Fruit fly (Drosophila melanogaster): ENCODE measurements around the gene MTA1-like.

The MTA1-like gene

DNA sequence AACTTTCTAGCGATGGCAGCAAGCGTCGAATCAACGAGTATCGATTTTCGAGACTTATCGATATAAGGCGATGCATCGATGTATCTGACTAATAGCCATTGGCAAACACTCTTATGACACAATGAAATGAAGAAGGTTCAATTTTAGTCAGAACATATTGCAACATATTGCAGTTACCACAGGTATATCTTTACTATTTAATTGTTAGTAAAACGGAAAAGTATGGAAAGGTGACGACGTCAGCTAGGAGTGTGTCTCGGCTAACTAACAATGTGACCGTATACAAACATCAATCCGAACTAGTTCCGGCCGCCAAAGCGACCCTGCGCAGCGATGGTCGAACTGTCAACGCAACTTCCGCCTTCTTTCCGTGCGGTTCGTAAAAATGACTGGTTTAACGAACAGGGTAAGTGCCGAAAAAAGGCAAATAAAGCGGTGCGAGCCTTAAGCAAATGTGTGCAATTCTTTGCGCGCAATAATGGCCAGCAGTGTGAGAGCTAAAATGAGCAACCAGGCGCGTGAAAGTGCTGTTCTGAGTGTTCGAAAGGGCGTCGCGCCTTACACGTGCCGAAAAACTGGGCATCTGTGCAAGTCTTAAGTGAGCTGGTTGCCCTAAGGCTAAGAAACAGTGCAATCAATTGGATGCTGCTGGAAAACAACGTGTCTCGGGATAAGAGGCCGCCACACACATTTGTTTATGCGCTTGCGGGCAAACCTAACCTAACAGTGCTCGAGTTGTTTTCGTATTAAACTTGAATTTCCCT is 24.2 kb downstream of the MTA1-like start, which contains the start of the genes Dph4, Spec2 and RpL13A (continued):
- TF ChIP-seq CG2202 (tag; optimal IDR thresholded peaks at IDR 0.05) = peak; percentile 83
- peak; percentile 95 for TF ChIP-seq pb (GFP tag; optimal IDR thresholded peaks at IDR 0.05)
- peak; percentile 84 for TF ChIP-seq CG3163 (GFP tag; optimal IDR thresholded peaks at IDR 0.05)
- peak; percentile 64 for TF ChIP-seq CTCF (GFP tag; optimal IDR thresholded peaks at IDR 0.05)
- TF ChIP-seq CG15696 (tag; optimal IDR thresholded peaks at IDR 0.05) = peak; percentile 50
- peak; percentile 62 for TF ChIP-seq Spps (tag; optimal IDR thresholded peaks at IDR 0.05)
- no peak for TF ChIP-seq Drgx (GFP tag; IDR thresholded peaks at IDR 0.05)
- TF ChIP-seq CG6175 (GFP tag; IDR thresholded peaks at IDR 0.05) = no peak
- TF ChIP-seq CG15269 (tag; optimal IDR thresholded peaks at IDR 0.05) = peak; percentile 82
- peak; percentile 97 for TF ChIP-seq CG9727 (GFP tag; optimal IDR thresholded peaks at IDR 0.05)
- TF ChIP-seq crc (GFP tag; optimal IDR thresholded peaks at IDR 0.05) = peak; percentile 90
- peak in 1 of 3 experiments; percentile 70 for TF ChIP-seq lola (GFP tag; optimal IDR thresholded peaks at IDR 0.05)
- TF ChIP-seq CG7556 (GFP tag; optimal IDR thresholded peaks at IDR 0.05) = peak; percentile 84
- TF ChIP-seq inv (GFP tag; IDR thresholded peaks at IDR 0.05; ENCODE audit: partially characterized antibody) = no peak
- no peak for TF ChIP-seq sd (tag; optimal IDR thresholded peaks at IDR 0.05)
- no peak for TF ChIP-seq CG17361 (GFP tag; IDR thresholded peaks at IDR 0.05)
- no peak for TF ChIP-seq CG9932 (GFP tag; IDR thresholded peaks at IDR 0.05)
- TF ChIP-seq dan (GFP tag; IDR thresholded peaks at IDR 0.05) = no peak
- no peak for TF ChIP-seq B-H1 (GFP tag; IDR thresholded peaks at IDR 0.05)
- TF ChIP-seq CG8359 (GFP tag; optimal IDR thresholded peaks at IDR 0.05; ENCODE audit: borderline replicate concordance) = peak; percentile 85
- peak; percentile 86 for TF ChIP-seq CG5245 (GFP tag; optimal IDR thresholded peaks at IDR 0.05)
- TF ChIP-seq HHEX (GFP tag; optimal IDR thresholded peaks at IDR 0.05) = peak; percentile 96
- no peak for TF ChIP-seq CG17612 (GFP tag; IDR thresholded peaks at IDR 0.05)
- TF ChIP-seq ranshi (GFP tag; IDR thresholded peaks at IDR 0.05) = no peak
- TF ChIP-seq gce (GFP tag; IDR thresholded peaks at IDR 0.05) = no peak
- peak; percentile 82 for TF ChIP-seq bigmax (GFP tag; optimal IDR thresholded peaks at IDR 0.05)
- peak; percentile 81 for TF ChIP-seq jumu (GFP tag; optimal IDR thresholded peaks at IDR 0.05)
- TF ChIP-seq CG11560 (tag; IDR thresholded peaks at IDR 0.05) = no peak
- TF ChIP-seq CG15514 (GFP tag; optimal IDR thresholded peaks at IDR 0.05) = peak; percentile 100
- TF ChIP-seq Oaz (GFP tag; IDR thresholded peaks at IDR 0.05) = no peak
- no peak for TF ChIP-seq CG14441 (GFP tag; IDR thresholded peaks at IDR 0.05)
- TF ChIP-seq CG15011 (GFP tag; optimal IDR thresholded peaks at IDR 0.05) = peak; percentile 91
- TF ChIP-seq Optix (GFP tag; IDR thresholded peaks at IDR 0.05) = no peak
- TF ChIP-seq en (GFP tag; optimal IDR thresholded peaks at IDR 0.05) = peak; percentile 92
- TF ChIP-seq HLH3B (GFP tag; IDR thresholded peaks at IDR 0.05) = no peak
- TF ChIP-seq tup (GFP tag; optimal IDR thresholded peaks at IDR 0.05) = peak; percentile 74
- TF ChIP-seq CkIIα-i1 (GFP tag; IDR thresholded peaks at IDR 0.05) = no peak
- peak; percentile 77 for TF ChIP-seq CG1602 (GFP tag; optimal IDR thresholded peaks at IDR 0.05)
- no peak for TF ChIP-seq hbn (GFP tag; IDR thresholded peaks at IDR 0.05; ENCODE audit: partially characterized antibody)
- TF ChIP-seq dimm (GFP tag; IDR thresholded peaks at IDR 0.05) = no peak
- TF ChIP-seq ase (GFP tag; IDR thresholded peaks at IDR 0.05) = no peak
- TF ChIP-seq z (GFP tag; IDR thresholded peaks at IDR 0.05) = no peak
- TF ChIP-seq zen2 (GFP tag; IDR thresholded peaks at IDR 0.05; ENCODE audit: partially characterized antibody) = no peak
- TF ChIP-seq CG2129 (GFP tag; IDR thresholded peaks at IDR 0.05; ENCODE audit: partially characterized antibody) = no peak
- TF ChIP-seq Dbx (GFP tag; IDR thresholded peaks at IDR 0.05) = no peak
- TF ChIP-seq CG15601 (tag; optimal IDR thresholded peaks at IDR 0.05) = peak; percentile 90
- no peak for TF ChIP-seq eve (GFP tag; optimal IDR thresholded peaks at IDR 0.05)
- peak; percentile 88 for TF ChIP-seq slp2 (GFP tag; optimal IDR thresholded peaks at IDR 0.05)
- peak; percentile 97 for TF ChIP-seq CG7271 (tag; optimal IDR thresholded peaks at IDR 0.05)
- TF ChIP-seq zfh1 (GFP tag; IDR thresholded peaks at IDR 0.05) = no peak
- no peak for TF ChIP-seq peb (GFP tag; IDR thresholded peaks at IDR 0.05)
